Worm (Caenorhabditis elegans) whole organism, L2 larva: Measurements from ENCODE around the gene C01G10.14.

Experiments used
- R02D3.7 ChIP-seq: fragments of 150-350 bp; optimal IDR thresholded peaks from 2 replicates; lab custom pipeline; 2014; ENCODE audit warnings: missing biosample characterization, missing genetic modification characterization
- ama-1 ChIP-seq: fragments of 150-350 bp; optimal IDR thresholded peaks from 2 replicates; lab custom pipeline; 2018; ENCODE audit warnings: inconsistent platforms
- elt-3 ChIP-seq: sonication (generic microtip); optimal IDR thresholded peaks from 2 replicates; lab custom pipeline; 2017; ENCODE audit warnings: missing biosample characterization, missing genetic modification characterization
- mdl-1 ChIP-seq, 2 experiments: fragments of 150-350 bp in 1 of 2; sonication (generic microtip) in 1 of 2; optimal IDR thresholded peaks; 2 replicates each; lab custom pipeline; 2017; ENCODE audit warnings: missing biosample characterization in 2 of 2, missing genetic modification characterization in 2 of 2

DNA sequence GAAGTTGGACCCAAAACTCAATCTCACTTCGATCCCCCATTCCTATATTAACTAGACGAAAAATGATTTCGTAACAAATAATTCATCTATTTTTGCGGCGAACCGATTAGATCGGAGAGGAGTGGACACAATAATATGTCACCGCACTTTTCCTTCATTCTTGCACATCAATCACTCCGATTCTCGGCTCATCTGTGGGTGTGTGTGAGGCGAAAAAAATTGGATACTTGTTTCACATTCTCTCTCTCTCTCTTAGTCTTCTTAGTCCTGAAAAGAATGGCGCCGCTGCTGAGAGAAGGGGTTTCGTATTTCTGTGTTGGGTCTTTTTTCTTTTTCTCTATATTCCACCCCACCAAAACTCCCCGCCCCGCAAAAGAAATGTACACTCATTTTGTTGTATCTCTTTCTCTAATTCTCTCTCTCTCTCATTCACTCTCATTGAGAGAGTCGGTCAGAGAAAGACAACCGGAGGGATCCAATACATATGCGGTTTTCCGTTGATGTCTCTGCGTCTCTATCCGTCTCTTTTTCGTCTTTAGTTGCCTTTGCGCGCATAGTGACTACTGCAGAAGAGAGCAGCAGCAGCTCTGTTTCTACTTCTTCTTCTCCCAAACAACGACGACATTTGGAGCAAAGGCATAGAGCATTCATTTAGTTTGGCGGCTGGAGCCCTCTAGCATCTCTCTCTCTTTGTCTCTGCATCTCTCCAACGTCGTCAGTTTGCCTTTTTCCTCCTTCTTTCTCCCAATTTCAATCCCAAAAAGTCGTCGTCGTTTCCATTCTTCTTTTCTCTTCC is 34.5 kb downstream of the C01G10.14 start, which contains the start of gene unc-76:
- TF ChIP-seq R02D3.7 (tag; lab: Kevin White, UChicago) = peak; percentile 13
- TF ChIP-seq ama-1 (lab: Kevin White, UChicago) = no peak
- TF ChIP-seq elt-3 (tag; lab: Kevin White, UChicago) = no peak
- peak in 1 of 2 experiments; percentile 73 for TF ChIP-seq mdl-1 (tag; optimal IDR thresholded peaks at IDR 0.05; lab: Kevin White, UChicago)
